Worm (Caenorhabditis elegans): Measurements from ENCODE around the gene R05G6.9.
A peak's percentile ranks its signal among the peaks of the same experiment; 100 is the strongest.

The R05G6.9 gene

ce11 chrIV:7547843-7548578 lies 31.9 kb upstream of the R05G6.9 start, which contains the start of the genes cdd-2 and oef-1:
Gene cdd-2, minus strand, starts transcription at chrIV:7547893.
Gene oef-1, plus strand, starts transcription at chrIV:7548417.
- TF ChIP-seq lsy-2 (tag; optimal IDR thresholded peaks at IDR 0.05) (no peak), nhr-76 (tag; optimal IDR thresholded peaks at IDR 0.05) (no peak), sem-2 (GFP tag; optimal IDR thresholded peaks at IDR 0.05) (no peak), tbx-8 (GFP tag; optimal IDR thresholded peaks at IDR 0.05) (no peak), lin-32 (GFP tag; optimal IDR thresholded peaks at IDR 0.05) (no peak), drap-1 (GFP tag; optimal IDR thresholded peaks at IDR 0.05) (no peak), blmp-1 (tag; optimal IDR thresholded peaks at IDR 0.05) (no peak), ceh-39 (tag; optimal IDR thresholded peaks at IDR 0.05) (no peak), bed-3 (GFP tag; optimal IDR thresholded peaks at IDR 0.05) (no peak), lin-13 (tag; optimal IDR thresholded peaks at IDR 0.05) (no peak), ham-2 (GFP tag; optimal IDR thresholded peaks at IDR 0.05) (no peak), ceh-43 (GFP tag; optimal IDR thresholded peaks at IDR 0.05) (no peak)

DNA sequence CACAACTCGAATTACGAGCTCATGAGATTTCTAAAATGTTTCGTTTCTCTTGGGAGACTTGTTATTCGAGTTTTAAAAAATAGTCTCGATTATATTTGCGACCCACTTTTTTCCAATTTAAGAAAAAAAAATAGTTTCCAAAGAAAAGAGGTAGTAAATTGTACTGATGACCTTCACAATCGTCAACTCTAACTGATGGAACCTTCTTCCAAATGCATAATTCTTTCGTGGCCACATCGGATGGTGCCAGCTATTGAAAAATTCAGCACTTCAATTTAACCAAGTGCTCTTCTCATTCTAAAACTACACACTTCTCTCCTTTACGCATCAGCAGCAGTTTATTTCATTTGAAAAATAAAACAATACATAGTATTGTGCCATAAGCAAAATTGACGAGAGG lies 27.6 kb upstream of the R05G6.9 start:
- TF ChIP-seq pha-4 (tag; optimal IDR thresholded peaks at IDR 0.05): no peak
- no peak for TF ChIP-seq cnd-1 (tag; optimal IDR thresholded peaks at IDR 0.05)
- TF ChIP-seq lin-32 (GFP tag; optimal IDR thresholded peaks at IDR 0.05): no peak
- TF ChIP-seq nhr-2 (tag; optimal IDR thresholded peaks at IDR 0.05): no peak
- TF ChIP-seq ham-2 (GFP tag; optimal IDR thresholded peaks at IDR 0.05): no peak
- no peak for TF ChIP-seq unc-62 (GFP tag; optimal IDR thresholded peaks at IDR 0.05)
- TF ChIP-seq elt-1 (tag; optimal IDR thresholded peaks at IDR 0.05; ENCODE audit: borderline replicate concordance, insufficient read depth): no peak
- no peak for TF ChIP-seq nhr-28 (tag; optimal IDR thresholded peaks at IDR 0.05)
- no peak for TF ChIP-seq ceh-43 (GFP tag; optimal IDR thresholded peaks at IDR 0.05)
- TF ChIP-seq elt-3 (tag; optimal IDR thresholded peaks at IDR 0.05): no peak
- TF ChIP-seq mls-2 (tag; optimal IDR thresholded peaks at IDR 0.05): no peak
- TF ChIP-seq mep-1 (tag; optimal IDR thresholded peaks at IDR 0.05): no peak
- TF ChIP-seq ztf-11 (tag; optimal IDR thresholded peaks at IDR 0.05): no peak
- TF ChIP-seq sem-2 (GFP tag; optimal IDR thresholded peaks at IDR 0.05): no peak
- TF ChIP-seq tbx-8 (GFP tag; optimal IDR thresholded peaks at IDR 0.05): no peak
- no peak for TF ChIP-seq unc-120 (tag; optimal IDR thresholded peaks at IDR 0.05; ENCODE audit: poor library complexity, severe bottlenecking)

ce11 chrIV:7542485-7543001 lies 26.5 kb upstream of the R05G6.9 start, which contains the start of gene R05G6.10:
Gene R05G6.10, minus strand, starts transcription at chrIV:7542535.
- TF ChIP-seq snpc-4 (tag; optimal IDR thresholded peaks at IDR 0.05) (no peak), ces-1 (GFP tag; optimal IDR thresholded peaks at IDR 0.05) (peak; percentile 95)

DNA sequence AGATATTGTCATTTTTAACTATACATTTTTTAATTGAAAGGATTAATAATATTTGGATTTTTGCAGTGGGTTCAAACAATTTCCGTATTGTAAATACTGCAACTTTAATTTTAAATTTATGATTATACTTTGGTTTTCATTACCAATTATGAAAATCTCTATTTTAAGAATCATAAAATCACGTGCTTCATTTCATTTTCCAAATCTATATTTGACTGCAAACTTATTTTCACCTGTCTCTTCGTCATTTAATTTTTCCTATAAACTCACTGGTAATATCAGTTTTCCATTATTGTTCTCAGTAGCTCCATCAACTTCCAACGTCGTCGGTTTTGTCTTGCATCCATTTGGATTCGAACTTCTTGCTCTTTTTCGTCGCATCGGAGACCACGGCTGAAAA lies 16.3 kb upstream of the R05G6.9 start, which contains the start of gene R05G6.1:
Gene R05G6.1, plus strand, starts transcription at position 301 of the 400 bp plus-strand sequence.
- TF ChIP-seq lin-13 (tag; optimal IDR thresholded peaks at IDR 0.05) (no peak), elt-3 (tag; optimal IDR thresholded peaks at IDR 0.05) (no peak), nhr-237 (tag; optimal IDR thresholded peaks at IDR 0.05) (no peak), cnd-1 (tag; optimal IDR thresholded peaks at IDR 0.05) (no peak), M03D4.4 (tag; optimal IDR thresholded peaks at IDR 0.05) (no peak), elt-1 (tag; optimal IDR thresholded peaks at IDR 0.05; ENCODE audit: borderline replicate concordance, insufficient read depth) (no peak), ceh-83 (GFP tag; optimal IDR thresholded peaks at IDR 0.05) (no peak), unc-120 (tag; optimal IDR thresholded peaks at IDR 0.05; ENCODE audit: poor library complexity, severe bottlenecking) (no peak), ham-2 (GFP tag; optimal IDR thresholded peaks at IDR 0.05) (no peak), blmp-1 (tag; optimal IDR thresholded peaks at IDR 0.05) (no peak), nhr-76 (tag; optimal IDR thresholded peaks at IDR 0.05) (no peak), nhr-28 (tag; optimal IDR thresholded peaks at IDR 0.05) (no peak), ceh-39 (tag; optimal IDR thresholded peaks at IDR 0.05) (no peak), drap-1 (GFP tag; optimal IDR thresholded peaks at IDR 0.05) (no peak), mls-2 (tag; optimal IDR thresholded peaks at IDR 0.05) (no peak), pha-4 (tag; optimal IDR thresholded peaks at IDR 0.05) (no peak)
